Worm (Caenorhabditis elegans) whole organism, L4 larva: Measurements from ENCODE around the gene F36D4.5.
A peak's percentile ranks its signal among the peaks of the same experiment; 100 is the strongest.

ENCODE experiments used
- F49E8.2 ChIP-seq: sonication (generic microtip); optimal IDR thresholded peaks from 2 replicates; lab custom pipeline; 2016; ENCODE audit warnings: missing compliant biosample characterization, mild to moderate bottlenecking, missing genetic modification characterization, borderline replicate concordance
- Y105C5A.15 ChIP-seq: fragments of 200-800 bp; sonication (Bioruptor generic); IDR thresholded peaks from 2 replicates; pipeline ENCODE4 v1.3.6; 2022; ENCODE audit warnings: missing genetic modification characterization, missing compliant biosample characterization
- ZK546.5 ChIP-seq, 2 experiments: sonication (generic microtip); optimal IDR thresholded peaks; 2 replicates each; lab custom pipeline; 2017; ENCODE audit warnings: missing biosample characterization in 2 of 2, missing genetic modification characterization in 2 of 2
- aha-1 ChIP-seq: fragments of 150-350 bp; peaks from one replicate; lab custom pipeline; 2014; ENCODE audit warnings: missing biosample characterization, missing genetic modification characterization
- aly-2 ChIP-seq: sonication (generic microtip); optimal IDR thresholded peaks from 2 replicates; lab custom pipeline; 2018; ENCODE audit warnings: missing biosample characterization, missing genetic modification characterization
- ceh-28 ChIP-seq: fragments of 150-350 bp; optimal IDR thresholded peaks from 2 replicates; lab custom pipeline; 2014; ENCODE audit warnings: missing biosample characterization, missing genetic modification reagents, missing genetic modification characterization
- ceh-44 ChIP-seq: fragments of 200-800 bp; sonication (Bioruptor generic); IDR thresholded peaks from 2 replicates; pipeline ENCODE4 v1.3.6; 2022; ENCODE audit warnings: missing genetic modification reagents, missing genetic modification characterization, missing compliant biosample characterization
- daf-12 ChIP-seq: fragments of 150-350 bp; optimal IDR thresholded peaks from 2 replicates; lab custom pipeline; 2014; ENCODE audit warnings: missing biosample characterization, missing genetic modification reagents, missing genetic modification characterization
- dmd-9 ChIP-seq: fragments of 200-800 bp; sonication (Bioruptor generic); IDR thresholded peaks from 2 replicates; pipeline ENCODE4 v1.3.6; 2022; ENCODE audit warnings: missing genetic modification reagents, missing genetic modification characterization, missing compliant biosample characterization
- dve-1 ChIP-seq: sonication (generic microtip); optimal IDR thresholded peaks from 2 replicates; lab custom pipeline; 2017; ENCODE audit warnings: antibody characterized with exemption, mild to moderate bottlenecking, missing genetic modification characterization, missing compliant biosample characterization; ENCODE audit not compliant: insufficient read depth
- fos-1 ChIP-seq: fragments of 150-350 bp; optimal IDR thresholded peaks from 2 replicates; lab custom pipeline; 2014; ENCODE audit warnings: missing biosample characterization, missing genetic modification characterization
- hif-1 ChIP-seq, 2 experiments: sonication (generic microtip); optimal IDR thresholded peaks; 2 replicates each; lab custom pipeline; 2016 to 2017; ENCODE audit warnings: missing compliant biosample characterization in 2 of 2, missing genetic modification characterization in 2 of 2, missing genetic modification reagents in 2 of 2, missing genotype in 2 of 2, mild to moderate bottlenecking in 1 of 2
- hlh-30 ChIP-seq: sonication (generic microtip); optimal IDR thresholded peaks from 2 replicates; lab custom pipeline; 2017; ENCODE audit warnings: antibody characterized with exemption, mild to moderate bottlenecking, missing genetic modification characterization, missing compliant biosample characterization; ENCODE audit not compliant: insufficient read depth
- lin-15B ChIP-seq: fragments of 150-350 bp; sonication (generic microtip); optimal IDR thresholded peaks from 3 replicates; lab custom pipeline; 2014; ENCODE audit warnings: missing biosample characterization, missing genetic modification characterization
- lin-29 ChIP-seq: fragments of 200-800 bp; sonication (Bioruptor generic); IDR thresholded peaks from 2 replicates; pipeline ENCODE4 v1.3.6; 2022; ENCODE audit warnings: missing genetic modification reagents, missing genetic modification characterization, missing compliant biosample characterization
- madf-5 ChIP-seq, 2 experiments: fragments of 200-800 bp; sonication (Bioruptor generic); IDR thresholded peaks; 2 replicates each; pipeline ENCODE4 v1.3.6; 2022; ENCODE audit warnings: missing compliant biosample characterization in 2 of 2, missing genetic modification characterization in 2 of 2
- madf-9 ChIP-seq: fragments of 200-800 bp; sonication (Bioruptor generic); conservative IDR thresholded peaks from 2 replicates; pipeline ENCODE4 v1.3.6; 2022; ENCODE audit warnings: missing genetic modification reagents, missing genetic modification characterization, missing compliant biosample characterization
- mdt-29 ChIP-seq: fragments of 200-800 bp; sonication (Bioruptor generic); IDR thresholded peaks from 2 replicates; pipeline ENCODE4 v1.3.6; 2022; ENCODE audit warnings: missing genetic modification reagents, missing genetic modification characterization, missing compliant biosample characterization
- mes-2 ChIP-seq: sonication (generic microtip); optimal IDR thresholded peaks from 2 replicates; lab custom pipeline; 2016; ENCODE audit warnings: missing genotype, mild to moderate bottlenecking, missing genetic modification characterization, missing compliant biosample characterization; ENCODE audit not compliant: poor library complexity, severe bottlenecking
- mxl-3 ChIP-seq: fragments of 200-800 bp; sonication (Bioruptor generic); optimal IDR thresholded peaks from 2 replicates; lab custom pipeline; 2018; ENCODE audit warnings: mild to moderate bottlenecking, missing genetic modification characterization, missing compliant biosample characterization
- nhr-10 ChIP-seq: fragments of 150-350 bp; optimal IDR thresholded peaks from 2 replicates; lab custom pipeline; 2014; ENCODE audit warnings: missing biosample characterization, missing genetic modification characterization
- nhr-237 ChIP-seq: sonication (generic microtip); optimal IDR thresholded peaks from 2 replicates; lab custom pipeline; 2017; ENCODE audit warnings: missing biosample characterization, missing genetic modification characterization
- nhr-25 ChIP-seq: sonication (generic microtip); optimal IDR thresholded peaks from 2 replicates; lab custom pipeline; 2017; ENCODE audit warnings: missing genetic modification characterization, mild to moderate bottlenecking, missing compliant biosample characterization, antibody characterized with exemption, moderate library complexity, borderline replicate concordance; ENCODE audit not compliant: insufficient read depth
- nhr-41 ChIP-seq: fragments of 200-800 bp; sonication (Bioruptor generic); IDR thresholded peaks from 2 replicates; pipeline ENCODE4 v1.3.6; 2022; ENCODE audit warnings: missing genetic modification reagents, missing genetic modification characterization, missing compliant biosample characterization
- nhr-6 ChIP-seq: fragments of 150-350 bp; optimal IDR thresholded peaks from 2 replicates; lab custom pipeline; 2014; ENCODE audit warnings: missing biosample characterization, missing genetic modification characterization
- nhr-77 ChIP-seq: fragments of 150-350 bp; optimal IDR thresholded peaks from 2 replicates; lab custom pipeline; 2014; ENCODE audit warnings: missing biosample characterization, missing genetic modification characterization
- pha-4 ChIP-seq, 2 experiments: fragments of 150-350 bp in 1 of 2; fragments of 200-800 bp in 1 of 2; sonication (Bioruptor generic) in 1 of 2; IDR thresholded peaks in 1 of 2; optimal IDR thresholded peaks in 1 of 2; 2 replicates each; pipeline versions ENCODE4 v1.3.6 to Lab custom; 2014 to 2022; ENCODE audit warnings: missing genetic modification characterization in 2 of 2, missing genetic modification reagents in 2 of 2, missing biosample characterization in 1 of 2, missing compliant biosample characterization in 1 of 2
- pqm-1 ChIP-seq: sonication (generic microtip); optimal IDR thresholded peaks from 2 replicates; lab custom pipeline; 2017; ENCODE audit warnings: missing biosample characterization, missing genetic modification characterization
- rbr-2 ChIP-seq: sonication (generic microtip); optimal IDR thresholded peaks from 2 replicates; lab custom pipeline; 2016; ENCODE audit warnings: missing genotype, missing genetic modification characterization, missing compliant biosample characterization
- set-16 ChIP-seq: fragments of 200-800 bp; sonication (Bioruptor generic); IDR thresholded peaks from 2 replicates; pipeline ENCODE4 v1.3.6; 2022; ENCODE audit warnings: missing genetic modification reagents, missing genetic modification characterization, missing compliant biosample characterization
- tra-1 ChIP-seq: fragments of 200-800 bp; sonication (Bioruptor generic); IDR thresholded peaks from 2 replicates; pipeline ENCODE4 v1.3.6; 2022; ENCODE audit warnings: missing genetic modification reagents, missing genetic modification characterization, missing compliant biosample characterization
- unc-130 ChIP-seq: sonication (generic microtip); optimal IDR thresholded peaks from 2 replicates; lab custom pipeline; 2016; ENCODE audit warnings: missing genetic modification reagents, missing genetic modification characterization, missing compliant biosample characterization
- unc-39 ChIP-seq: sonication (generic microtip); optimal IDR thresholded peaks from 2 replicates; lab custom pipeline; 2017; ENCODE audit warnings: missing biosample characterization, missing genetic modification characterization
- vab-7 ChIP-seq: fragments of 200-800 bp; sonication (Bioruptor generic); IDR thresholded peaks from 2 replicates; pipeline ENCODE4 v1.3.6; 2022; ENCODE audit warnings: missing genetic modification reagents, missing genetic modification characterization, missing compliant biosample characterization
- zag-1 ChIP-seq: fragments of 150-350 bp; optimal IDR thresholded peaks from 2 replicates; lab custom pipeline; 2014; ENCODE audit warnings: missing biosample characterization, missing genetic modification characterization
- ztf-11 ChIP-seq: fragments of 150-350 bp; optimal IDR thresholded peaks from 2 replicates; lab custom pipeline; 2014; ENCODE audit warnings: missing biosample characterization, missing genetic modification characterization
- ztf-7 ChIP-seq: fragments of 150-350 bp; optimal IDR thresholded peaks from 2 replicates; lab custom pipeline; 2014; ENCODE audit warnings: missing biosample characterization, missing genetic modification characterization

F36D4.5 gene

ce11 chrV:9424514-9424913 is 1.1 kb downstream of the F36D4.5 start (continued):
- peak; percentile 59 for TF ChIP-seq hlh-30 (tag; lab: Kevin White, UChicago)
- TF ChIP-seq ceh-28 (tag; lab: Kevin White, UChicago), result peak; percentile 55
- TF ChIP-seq lin-29, result no peak
- TF ChIP-seq pqm-1 (tag; lab: Kevin White, UChicago), result peak; percentile 41

ce11 chrV:9423539-9423938 is 2.1 kb downstream of the F36D4.5 start:
- TF ChIP-seq mdt-29 (no peak), pqm-1 (tag; lab: Kevin White, UChicago) (no peak), nhr-6 (tag; lab: Kevin White, UChicago) (no peak), hif-1 (tag; optimal IDR thresholded peaks at IDR 0.05; lab: Kevin White, UChicago) (no peak), nhr-25 (tag; lab: Kevin White, UChicago) (no peak), nhr-77 (tag; lab: Kevin White, UChicago) (no peak), zag-1 (tag; lab: Kevin White, UChicago) (no peak), hlh-30 (tag; lab: Kevin White, UChicago) (no peak), rbr-2 (tag; lab: Kevin White, UChicago) (no peak), Y105C5A.15 (GFP tag; lab: Robert Waterston, UW) (no peak), madf-5 (GFP tag; IDR thresholded peaks at IDR 0.05; lab: Robert Waterston, UW) (no peak), fos-1 (tag; lab: Kevin White, UChicago) (no peak), tra-1 (GFP tag; lab: Robert Waterston, UW) (no peak)

ce11 chrV:9422745-9423144 is 2.9 kb downstream of the F36D4.5 start:
- TF ChIP-seq nhr-41 (GFP tag; lab: Robert Waterston, UW) (no peak), aha-1 (tag; lab: Kevin White, UChicago) (peak; percentile 81), ztf-7 (no peak), set-16 (GFP tag; lab: Robert Waterston, UW) (peak; percentile 25; the same call in 1 of the 2 replicates), mes-2 (tag; lab: Kevin White, UChicago) (peak; percentile 12), madf-9 (GFP tag; lab: Robert Waterston, UW) (peak; percentile 44; the same call in 1 of the 2 replicates), pha-4 (GFP tag; IDR thresholded peaks at IDR 0.05; lab: Robert Waterston, UW) (no peak), pha-4 (tag; optimal IDR thresholded peaks at IDR 0.05; lab: Kevin White, UChicago) (no peak), dve-1 (tag; lab: Kevin White, UChicago) (no peak)
- TF ChIP-seq, all 104 proteins: peak for 4

ce11 chrV:9416624-9417023 is 9.0 kb downstream of the F36D4.5 start, which contains the start of gene F36D4.1:
F36D4.1 (plus strand) TSS chrV:9416924.
- no peak for TF ChIP-seq nhr-237 (tag; lab: Kevin White, UChicago)
- TF ChIP-seq nhr-6 (tag; lab: Kevin White, UChicago), result no peak
- TF ChIP-seq mxl-3, result no peak
- no peak for TF ChIP-seq set-16 (GFP tag; lab: Robert Waterston, UW)
- TF ChIP-seq ZK546.5 (tag; optimal IDR thresholded peaks at IDR 0.05; lab: Kevin White, UChicago), result no peak
- TF ChIP-seq daf-12 (tag; lab: Kevin White, UChicago), result no peak
- TF ChIP-seq ztf-11, result no peak
- TF ChIP-seq F49E8.2 (tag; lab: Kevin White, UChicago), result no peak
- TF ChIP-seq ceh-44 (GFP tag; lab: Robert Waterston, UW), result no peak
- TF ChIP-seq unc-39 (tag; lab: Kevin White, UChicago), result no peak
- TF ChIP-seq fos-1 (tag; lab: Kevin White, UChicago), result no peak
- no peak for TF ChIP-seq dmd-9 (GFP tag; lab: Robert Waterston, UW)
- TF ChIP-seq lin-15B (tag; lab: Kevin White, UChicago), result no peak
- no peak for TF ChIP-seq nhr-10 (tag; lab: Kevin White, UChicago)
- no peak for TF ChIP-seq unc-130
- TF ChIP-seq aly-2 (tag; lab: Kevin White, UChicago), result no peak
- no peak for TF ChIP-seq madf-9 (GFP tag; lab: Robert Waterston, UW)
- no peak for TF ChIP-seq vab-7 (GFP tag; lab: Robert Waterston, UW)
- TF ChIP-seq, all 104 proteins: peak for 0
